Fruit fly (Drosophila melanogaster) whole organism, wandering third instar larva: ENCODE results near the gene CG14282.

Source experiments
- Abd-B ChIP-seq: fragments of >200 bp; optimal IDR thresholded peaks from 2 replicates; lab custom pipeline; 2017; ENCODE audit warnings: missing biosample characterization, missing genetic modification characterization
- CG32264 ChIP-seq: fragments of 200-800 bp; sonication (Bioruptor generic); optimal IDR thresholded peaks from 2 replicates; lab custom pipeline; 2016; ENCODE audit warnings: missing biosample characterization, missing genetic modification characterization
- CG9705 ChIP-seq: fragments of 200-800 bp; sonication (Bioruptor generic); optimal IDR thresholded peaks from 2 replicates; lab custom pipeline; 2018; ENCODE audit warnings: missing biosample characterization, mild to moderate bottlenecking, missing genetic modification characterization
- CrebA ChIP-seq: fragments of 200-800 bp; sonication (Bioruptor generic); optimal IDR thresholded peaks from 2 replicates; lab custom pipeline; 2016; ENCODE audit warnings: missing biosample characterization, mild to moderate bottlenecking, missing genetic modification characterization, borderline replicate concordance
- Dfd ChIP-seq: fragments of >200 bp; optimal IDR thresholded peaks from 2 replicates; lab custom pipeline; 2017; ENCODE audit warnings: missing biosample characterization, missing genetic modification characterization
- Dif ChIP-seq: fragments of 200-275, 200-300 bp; sonication (Bioruptor generic); optimal IDR thresholded peaks from 2 replicates; lab custom pipeline; 2018; ENCODE audit warnings: missing biosample characterization, missing genetic modification characterization; ENCODE audit not compliant: partially characterized antibody
- GATAd ChIP-seq: sonication (Bioruptor generic); optimal IDR thresholded peaks from 2 replicates; lab custom pipeline; 2016; ENCODE audit warnings: missing biosample characterization, missing genetic modification characterization
- HLH106 ChIP-seq: fragments of 200-800 bp; optimal IDR thresholded peaks from 3 replicates; lab custom pipeline; 2019; ENCODE audit warnings: missing biosample characterization, mild to moderate bottlenecking, missing genetic modification characterization, moderate library complexity
- Hnf4 ChIP-seq: fragments of 200-800 bp; sonication (Bioruptor generic); optimal IDR thresholded peaks from 2 replicates; lab custom pipeline; 2016; ENCODE audit warnings: missing biosample characterization, mild to moderate bottlenecking, missing genetic modification characterization
- Hr78 ChIP-seq: fragments of >200 bp; optimal IDR thresholded peaks from 2 replicates; lab custom pipeline; 2017; ENCODE audit warnings: missing biosample characterization, missing genetic modification characterization
- Hr83 ChIP-seq: fragments of 200-300 bp; sonication (Bioruptor generic); optimal IDR thresholded peaks from 2 replicates; lab custom pipeline; 2016; ENCODE audit warnings: missing biosample characterization, mild to moderate bottlenecking, missing genetic modification characterization, moderate library complexity; ENCODE audit not compliant: poor library complexity, severe bottlenecking
- Jra ChIP-seq: sonication (Bioruptor generic); optimal IDR thresholded peaks from 2 replicates; lab custom pipeline; 2016; ENCODE audit warnings: missing biosample characterization, missing genetic modification characterization
- Mio ChIP-seq: sonication (Bioruptor generic); optimal IDR thresholded peaks from 2 replicates; lab custom pipeline; 2016; ENCODE audit warnings: missing biosample characterization, missing genetic modification characterization
- Myc ChIP-seq: fragments of >200 bp; optimal IDR thresholded peaks from 2 replicates; lab custom pipeline; 2017
- N ChIP-seq: fragments of >200 bp; optimal IDR thresholded peaks from 2 replicates; lab custom pipeline; 2018; ENCODE audit warnings: missing biosample characterization, missing external identifiers, missing genetic modification characterization
- OdsH ChIP-seq: fragments of 200-800 bp; sonication (Bioruptor generic); optimal IDR thresholded peaks from 2 replicates; lab custom pipeline; 2016; ENCODE audit warnings: missing biosample characterization, mild to moderate bottlenecking, missing genetic modification characterization
- Rel ChIP-seq, 2 experiments: fragments of 200-800 bp; sonication (Bioruptor generic) in 1 of 2; optimal IDR thresholded peaks; 2 replicates in 1 of 2; 3 replicates in 1 of 2; lab custom pipeline; 2016 to 2019; ENCODE audit warnings: mild to moderate bottlenecking in 2 of 2, missing biosample characterization in 2 of 2, missing genetic modification characterization in 2 of 2, moderate library complexity in 1 of 2
- Sp1 ChIP-seq: fragments of 200-800 bp; sonication (Bioruptor generic); optimal IDR thresholded peaks from 3 replicates; lab custom pipeline; 2019; ENCODE audit warnings: missing biosample characterization, mild to moderate bottlenecking, missing genetic modification characterization, moderate library complexity
- Vsx2 ChIP-seq: fragments of 200-300, 225-300 bp; sonication (Bioruptor generic); optimal IDR thresholded peaks from 2 replicates; lab custom pipeline; 2018; ENCODE audit warnings: missing biosample characterization, missing genetic modification characterization; ENCODE audit not compliant: partially characterized antibody
- br ChIP-seq: fragments of 200-800 bp; sonication (Bioruptor generic); optimal IDR thresholded peaks from 2 replicates; lab custom pipeline; 2016; ENCODE audit warnings: missing biosample characterization, missing genetic modification characterization
- brk ChIP-seq: fragments of 200-800 bp; sonication (Bioruptor generic); optimal IDR thresholded peaks from 2 replicates; lab custom pipeline; 2016; ENCODE audit warnings: missing biosample characterization, mild to moderate bottlenecking, missing genetic modification characterization
- dl ChIP-seq, 2 experiments: fragments of 175-275, 200-275 bp in 1 of 2; fragments of 200-275 bp in 1 of 2; sonication (Bioruptor generic); optimal IDR thresholded peaks; lab custom pipeline; 2018; ENCODE audit warnings: mild to moderate bottlenecking in 2 of 2, missing biosample characterization in 2 of 2, missing genetic modification characterization in 2 of 2, moderate library complexity in 2 of 2; ENCODE audit not compliant: partially characterized antibody in 2 of 2, insufficient read depth in 1 of 2
- dmrt93B ChIP-seq: fragments of 200-800 bp; sonication (Bioruptor generic); optimal IDR thresholded peaks from 2 replicates; lab custom pipeline; 2018; ENCODE audit warnings: missing biosample characterization, mild to moderate bottlenecking, missing genetic modification characterization
- dsf ChIP-seq: sonication (Bioruptor generic); optimal IDR thresholded peaks from 2 replicates; lab custom pipeline; 2016; ENCODE audit warnings: missing biosample characterization, missing genetic modification characterization, borderline replicate concordance
- ey ChIP-seq: fragments of 200-800 bp; sonication (Bioruptor generic); optimal IDR thresholded peaks from 2 replicates; lab custom pipeline; 2016; ENCODE audit warnings: missing biosample characterization, missing genetic modification characterization
- foxo ChIP-seq, 2 experiments: fragments of 200-800 bp; sonication (Bioruptor generic); optimal IDR thresholded peaks; 2 replicates in 1 of 2; 3 replicates in 1 of 2; lab custom pipeline; 2016 to 2017; ENCODE audit warnings: missing biosample characterization in 2 of 2, missing genetic modification characterization in 2 of 2
- fru ChIP-seq: fragments of 200-800 bp; sonication (Bioruptor generic); optimal IDR thresholded peaks from 3 replicates; lab custom pipeline; 2016; ENCODE audit warnings: missing biosample characterization, mild to moderate bottlenecking, missing genetic modification characterization
- h ChIP-seq: fragments of 200-800 bp; sonication (Bioruptor generic); optimal IDR thresholded peaks from 3 replicates; lab custom pipeline; 2016; ENCODE audit warnings: missing biosample characterization, mild to moderate bottlenecking, missing genetic modification characterization
- jim ChIP-seq: fragments of 175-275, 200-325 bp; sonication (Bioruptor generic); optimal IDR thresholded peaks from 2 replicates; lab custom pipeline; 2016; ENCODE audit warnings: missing biosample characterization, mild to moderate bottlenecking, missing genetic modification characterization
- lola ChIP-seq: fragments of >200 bp; optimal IDR thresholded peaks from 2 replicates; lab custom pipeline; 2017; ENCODE audit warnings: missing biosample characterization, missing genetic modification characterization
- pan ChIP-seq: fragments of >200 bp; optimal IDR thresholded peaks from 2 replicates; lab custom pipeline; 2017
- psq ChIP-seq: fragments of 200-800 bp; sonication (Bioruptor generic); optimal IDR thresholded peaks from 3 replicates; lab custom pipeline; 2017; ENCODE audit warnings: missing biosample characterization, mild to moderate bottlenecking, missing genetic modification characterization, moderate library complexity
- rgr ChIP-seq: fragments of 200-800 bp; sonication (Bioruptor generic); optimal IDR thresholded peaks from 3 replicates; lab custom pipeline; 2016; ENCODE audit warnings: missing biosample characterization, mild to moderate bottlenecking, missing genetic modification characterization
- sage ChIP-seq: fragments of 200-800 bp; sonication (Bioruptor generic); optimal IDR thresholded peaks from 2 replicates; lab custom pipeline; 2016; ENCODE audit warnings: missing biosample characterization, mild to moderate bottlenecking, missing genetic modification characterization
- sv ChIP-seq: fragments of 200-800 bp; sonication (Bioruptor generic); optimal IDR thresholded peaks from 3 replicates; lab custom pipeline; 2016; ENCODE audit warnings: missing biosample characterization, missing genetic modification characterization
- tai ChIP-seq: sonication (Bioruptor generic); optimal IDR thresholded peaks from 2 replicates; lab custom pipeline; 2016; ENCODE audit warnings: missing biosample characterization, missing genetic modification characterization
- usp ChIP-seq: fragments of >200 bp; optimal IDR thresholded peaks from 2 replicates; lab custom pipeline; 2017; ENCODE audit warnings: missing biosample characterization, missing genetic modification characterization
- woc ChIP-seq: sonication (Bioruptor generic); optimal IDR thresholded peaks from 2 replicates; lab custom pipeline; 2016; ENCODE audit warnings: missing biosample characterization, mild to moderate bottlenecking, missing genetic modification characterization

Gene CG14282

DNA sequence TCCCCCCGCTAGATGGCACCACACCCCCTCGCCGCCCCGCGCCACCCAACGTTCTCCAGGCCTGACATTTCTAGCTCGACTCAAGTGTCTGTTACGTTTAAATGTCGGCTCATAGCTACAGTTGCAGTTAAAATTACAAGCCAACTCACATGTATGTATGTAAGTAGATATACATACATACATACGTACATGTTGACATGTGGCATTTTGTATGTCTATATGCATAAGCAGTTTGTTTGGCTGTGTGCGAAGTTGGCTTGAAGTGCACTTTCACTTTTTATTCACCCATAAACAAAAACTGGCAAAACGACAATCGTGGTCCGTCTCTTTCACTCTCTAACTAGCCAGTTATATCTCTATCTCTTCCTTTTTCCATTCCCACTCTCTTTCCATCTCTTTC, 6.0 kb downstream of the CG14282 start:
- TF ChIP-seq psq (GFP tag; lab: Kevin White, UChicago): no peak
- no peak for TF ChIP-seq woc (GFP tag; lab: Kevin White, UChicago)
- TF ChIP-seq Dif (GFP tag; lab: Kevin White, UChicago): no peak
- TF ChIP-seq, all 38 proteins: peak for 0

DNA sequence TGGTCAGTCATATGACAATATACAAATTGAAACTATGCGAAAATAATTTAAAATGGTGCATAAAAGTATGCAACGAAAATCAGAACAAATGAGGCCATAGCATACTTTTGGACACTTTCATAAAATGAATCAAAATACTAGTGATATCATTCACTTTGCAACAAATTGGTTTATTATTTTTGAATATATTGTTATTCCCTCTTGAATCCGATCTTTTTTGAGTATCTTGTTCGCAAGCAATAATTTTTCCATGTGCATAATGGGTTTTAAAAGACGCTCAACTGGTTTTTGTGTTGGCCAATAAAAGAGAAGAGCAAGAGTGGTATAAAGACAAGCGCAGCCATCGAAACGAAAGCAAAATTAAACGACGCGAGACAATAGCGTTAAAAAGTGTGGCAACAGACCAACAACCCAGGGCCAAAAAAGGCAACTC, 10.9 kb downstream of the CG14282 start:
- TF ChIP-seq N (GFP tag; lab: Kevin White, UChicago) (no peak), Hr83 (no peak), brk (GFP tag; lab: Kevin White, UChicago) (peak; percentile 22), Jra (GFP tag; lab: Kevin White, UChicago) (peak; percentile 17), foxo (GFP tag; optimal IDR thresholded peaks at IDR 0.05; lab: Kevin White, UChicago) (peak in 1 of 2 experiments; percentile 70), Mio (GFP tag; lab: Kevin White, UChicago) (no peak), psq (GFP tag; lab: Kevin White, UChicago) (peak; percentile 91), ey (GFP tag; lab: Kevin White, UChicago) (peak; percentile 82), sage (GFP tag; lab: Kevin White, UChicago) (peak; percentile 16), br (GFP tag; lab: Kevin White, UChicago) (peak; percentile 81), CG32264 (GFP tag; lab: Kevin White, UChicago) (peak; percentile 21), HLH106 (tag; lab: Kevin White, UChicago) (peak; percentile 52), Sp1 (peak; percentile 86), Hnf4 (peak; percentile 62), dmrt93B (peak; percentile 62), Vsx2 (GFP tag; lab: Kevin White, UChicago) (no peak), pan (no peak), jim (no peak), dsf (peak; percentile 13), Rel (GFP tag; optimal IDR thresholded peaks at IDR 0.05; lab: Kevin White, UChicago) (no peak), Rel (tag; optimal IDR thresholded peaks at IDR 0.05; lab: Kevin White, UChicago) (no peak), Abd-B (no peak), Dif (GFP tag; lab: Kevin White, UChicago) (no peak), Myc (lab: Kevin White, UChicago) (no peak), dl (GFP tag; optimal IDR thresholded peaks at IDR 0.05; lab: Kevin White, UChicago; ENCODE audit: insufficient read depth in 1 of 2, partially characterized antibody in 2 of 2) (no peak), CrebA (GFP tag; lab: Kevin White, UChicago) (no peak), h (GFP tag; lab: Kevin White, UChicago) (peak; percentile 86), tai (peak; percentile 34), Hr78 (GFP tag; lab: Kevin White, UChicago) (no peak), fru (peak; percentile 88), CG9705 (GFP tag; lab: Kevin White, UChicago) (peak; percentile 53), OdsH (peak; percentile 80), GATAd (no peak), sv (GFP tag; lab: Kevin White, UChicago) (no peak), lola (GFP tag; lab: Kevin White, UChicago) (no peak), woc (GFP tag; lab: Kevin White, UChicago) (peak; percentile 75), rgr (GFP tag; lab: Kevin White, UChicago) (peak; percentile 75), usp (no peak)

DNA sequence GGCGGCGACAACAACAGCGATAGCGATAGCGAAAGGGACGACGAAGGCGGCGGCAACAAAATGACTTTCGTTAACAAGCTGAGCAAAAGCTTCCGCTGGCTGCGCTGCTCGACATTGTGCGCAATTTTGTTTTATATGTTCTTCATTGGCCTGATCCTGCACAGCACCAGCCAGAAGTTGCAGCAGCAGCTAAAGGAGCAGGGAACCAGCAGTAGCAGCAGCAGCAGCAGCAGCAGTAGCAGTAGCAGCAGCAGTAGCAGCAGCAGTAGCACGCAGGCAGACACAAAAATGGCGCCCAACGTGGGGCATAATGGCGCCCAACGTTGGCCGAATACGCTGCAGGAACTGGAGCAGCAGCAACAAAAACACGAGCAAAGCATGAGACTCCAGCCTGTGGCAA, 13.2 kb downstream of the CG14282 start:
- TF ChIP-seq br (GFP tag; lab: Kevin White, UChicago) (no peak), Dfd (GFP tag; lab: Kevin White, UChicago) (peak; percentile 81)
